Fruit fly (Drosophila melanogaster): ENCODE measurements around the gene CG10949.

Gene CG10949

dm6 chr2L:20417597-20418286, 1.0 kb upstream of the CG10949 start (continued):
- TF ChIP-seq CG2889 (GFP tag; IDR thresholded peaks at IDR 0.05), result no peak
- 0 out of 2 replicates have a peak, but pooled peaks have one; percentile 26 for TF ChIP-seq CG4730 (GFP tag; IDR thresholded peaks at IDR 0.05)
- no peak for TF ChIP-seq CG10654 (GFP tag; optimal IDR thresholded peaks at IDR 0.05)
- no peak for TF ChIP-seq sna (GFP tag; IDR thresholded peaks at IDR 0.05; ENCODE audit: partially characterized antibody)
- TF ChIP-seq fd3F (GFP tag; optimal IDR thresholded peaks at IDR 0.05), result no peak
- peak; percentile 72 for TF ChIP-seq kay (GFP tag; optimal IDR thresholded peaks at IDR 0.05)
- no peak for TF ChIP-seq CG7372 (GFP tag; IDR thresholded peaks at IDR 0.05)
- TF ChIP-seq CG31441 (GFP tag; IDR thresholded peaks at IDR 0.05), result no peak
- TF ChIP-seq emc (GFP tag; optimal IDR thresholded peaks at IDR 0.05), result no peak
- no peak for TF ChIP-seq CG2116 (GFP tag; optimal IDR thresholded peaks at IDR 0.05)
- no peak for TF ChIP-seq CG16813 (GFP tag; IDR thresholded peaks at IDR 0.05; ENCODE audit: partially characterized antibody)
- 0 out of 2 replicates have a peak, but pooled peaks have one; percentile 8 for TF ChIP-seq HLH3B (GFP tag; IDR thresholded peaks at IDR 0.05)
- TF ChIP-seq row (GFP tag; IDR thresholded peaks at IDR 0.05), result peak; percentile 75
- peak; percentile 87 for TF ChIP-seq crol (GFP tag; IDR thresholded peaks at IDR 0.05)
- peak; percentile 86 for TF ChIP-seq sug (tag; optimal IDR thresholded peaks at IDR 0.05)
- TF ChIP-seq ara (GFP tag; IDR thresholded peaks at IDR 0.05), result no peak
- no peak for TF ChIP-seq CG9797 (GFP tag; optimal IDR thresholded peaks at IDR 0.05)
- no peak for TF ChIP-seq Ptx1 (GFP tag; IDR thresholded peaks at IDR 0.05)
- no peak for TF ChIP-seq Atf-2 (GFP tag; optimal IDR thresholded peaks at IDR 0.05)
- TF ChIP-seq lilli (GFP tag; optimal IDR thresholded peaks at IDR 0.05), result peak; percentile 43
- 0 out of 3 replicates have a peak, but pooled peaks have one; percentile 25 for TF ChIP-seq CG2199 (GFP tag; IDR thresholded peaks at IDR 0.05)
- no peak for TF ChIP-seq Ets97D (GFP tag; optimal IDR thresholded peaks at IDR 0.05)
- no peak for TF ChIP-seq CG3407 (GFP tag; optimal IDR thresholded peaks at IDR 0.05)
- TF ChIP-seq disco-r (GFP tag; optimal IDR thresholded peaks at IDR 0.05), result no peak
- TF ChIP-seq zen (tag; optimal IDR thresholded peaks at IDR 0.05), result no peak
- TF ChIP-seq Spps (tag; optimal IDR thresholded peaks at IDR 0.05), result no peak
- no peak for TF ChIP-seq Bdp1 (GFP tag; optimal IDR thresholded peaks at IDR 0.05)
- TF ChIP-seq bowl (GFP tag; IDR thresholded peaks at IDR 0.05), result no peak
- no peak for TF ChIP-seq CG11085 (GFP tag; IDR thresholded peaks at IDR 0.05)
- TF ChIP-seq Sin3A (optimal IDR thresholded peaks at IDR 0.05), result no peak
- TF ChIP-seq nerfin-2 (GFP tag; IDR thresholded peaks at IDR 0.05; ENCODE audit: partially characterized antibody), result no peak
- TF ChIP-seq Hsf (GFP tag; optimal IDR thresholded peaks at IDR 0.05), result no peak
- no peak for TF ChIP-seq fru (optimal IDR thresholded peaks at IDR 0.05)
- peak; percentile 14 for TF ChIP-seq CG1832 (GFP tag; optimal IDR thresholded peaks at IDR 0.05)
- TF ChIP-seq sens-2 (GFP tag; IDR thresholded peaks at IDR 0.05), result no peak
- TF ChIP-seq gt (GFP tag; IDR thresholded peaks at IDR 0.05), result no peak
- TF ChIP-seq mld (GFP tag; IDR thresholded peaks at IDR 0.05; ENCODE audit: partially characterized antibody), result no peak
- no peak for TF ChIP-seq dmrt11E (tag; optimal IDR thresholded peaks at IDR 0.05)
- TF ChIP-seq GATAe (GFP tag; conservative IDR thresholded peaks at IDR 0.05), result peak; percentile 80
- TF ChIP-seq psq (GFP tag; optimal IDR thresholded peaks at IDR 0.05), result peak; percentile 5
- no peak for TF ChIP-seq D19B (GFP tag; optimal IDR thresholded peaks at IDR 0.05)
- TF ChIP-seq CG30431 (GFP tag; optimal IDR thresholded peaks at IDR 0.05), result no peak
- no peak for TF ChIP-seq CG8359 (GFP tag; optimal IDR thresholded peaks at IDR 0.05; ENCODE audit: borderline replicate concordance)
- no peak for TF ChIP-seq gsb (GFP tag; IDR thresholded peaks at IDR 0.05)
- TF ChIP-seq chinmo (GFP tag; IDR thresholded peaks at IDR 0.05; ENCODE audit: partially characterized antibody), result peak; percentile 35; the same call in 2 of the 4 replicates
- TF ChIP-seq CG4328 (GFP tag; optimal IDR thresholded peaks at IDR 0.05), result no peak
- TF ChIP-seq unpg (GFP tag; optimal IDR thresholded peaks at IDR 0.05), result no peak
- TF ChIP-seq E2f1 (GFP tag; IDR thresholded peaks at IDR 0.05), result no peak
- TF ChIP-seq pho (GFP tag; optimal IDR thresholded peaks at IDR 0.05), result no peak
- no peak for TF ChIP-seq CG10366 (GFP tag; IDR thresholded peaks at IDR 0.05)
- TF ChIP-seq Med (GFP tag), result peak; percentile 82
- TF ChIP-seq Chrac-16 (GFP tag; optimal IDR thresholded peaks at IDR 0.05), result no peak
